Fruit fly (Drosophila melanogaster) whole organism, prepupa: ENCODE results near the gene csw.

Experiments used
- Blimp-1 ChIP-seq: fragments of 200-800 bp; sonication (Bioruptor generic); optimal IDR thresholded peaks from 3 replicates; lab custom pipeline; 2017; ENCODE audit warnings: missing biosample characterization, missing genetic modification characterization, mild to moderate bottlenecking, moderate library complexity, missing genetic modification reagents
- CG10631 ChIP-seq: fragments of 200-800 bp; sonication (Bioruptor generic); optimal IDR thresholded peaks from 2 replicates; lab custom pipeline; 2016; ENCODE audit warnings: missing biosample characterization, missing genetic modification characterization
- CG11294 ChIP-seq: fragments of 200-800 bp; sonication (Bioruptor generic); IDR thresholded peaks from 2 replicates; pipeline ENCODE4 v1.3.6; 2022; ENCODE audit warnings: missing biosample characterization, missing genetic modification characterization
- CG3032 ChIP-seq: fragments of 200-800 bp; optimal IDR thresholded peaks from 2 replicates; lab custom pipeline; 2019; ENCODE audit warnings: missing biosample characterization, mild to moderate bottlenecking, missing genetic modification characterization, moderate library complexity
- Ets96B ChIP-seq: fragments of 200-800 bp; optimal IDR thresholded peaks from 2 replicates; lab custom pipeline; 2019; ENCODE audit warnings: missing biosample characterization, mild to moderate bottlenecking, missing genetic modification characterization, moderate library complexity
- Gug ChIP-seq: fragments of 200-800 bp; sonication (Bioruptor generic); IDR thresholded peaks from 2 replicates; pipeline ENCODE4 v1.3.6; 2022; ENCODE audit warnings: missing biosample characterization, missing genetic modification characterization
- Met ChIP-seq: fragments of 200-800 bp; sonication (Bioruptor generic); optimal IDR thresholded peaks from 3 replicates; lab custom pipeline; 2016; ENCODE audit warnings: missing biosample characterization, missing genetic modification characterization
- Sox102F ChIP-seq: fragments of 200-800 bp; sonication (Bioruptor generic); optimal IDR thresholded peaks from 2 replicates; lab custom pipeline; 2016; ENCODE audit warnings: missing biosample characterization, mild to moderate bottlenecking, missing genetic modification characterization
- net ChIP-seq: fragments of 200-800 bp; sonication (Bioruptor generic); optimal IDR thresholded peaks from 3 replicates; lab custom pipeline; 2016; ENCODE audit warnings: missing biosample characterization, missing genetic modification characterization
- pdm3 ChIP-seq: fragments of 200-800 bp; sonication (Bioruptor generic); optimal IDR thresholded peaks from 3 replicates; lab custom pipeline; 2016; ENCODE audit warnings: missing biosample characterization, missing genetic modification characterization

- TF ChIP-seq CG10631 (GFP tag; lab: Kevin White, UChicago) (no peak), CG11294 (GFP tag; lab: Robert Waterston, UW) (no peak), Blimp-1 (GFP tag; lab: Kevin White, UChicago) (no peak), Sox102F (GFP tag; lab: Kevin White, UChicago) (no peak), Met (GFP tag; lab: Kevin White, UChicago) (no peak), pdm3 (no peak), CG3032 (tag; lab: Kevin White, UChicago) (no peak), Ets96B (tag; lab: Kevin White, UChicago) (no peak), net (GFP tag; lab: Kevin White, UChicago) (no peak), Gug (GFP tag; lab: Robert Waterston, UW) (no peak)
Measured at dm6 chrX:2139610-2140009, 45.6 kb downstream of the csw start.
